Fruit fly (Drosophila melanogaster): ENCODE results near the gene HipHop.

DNA sequence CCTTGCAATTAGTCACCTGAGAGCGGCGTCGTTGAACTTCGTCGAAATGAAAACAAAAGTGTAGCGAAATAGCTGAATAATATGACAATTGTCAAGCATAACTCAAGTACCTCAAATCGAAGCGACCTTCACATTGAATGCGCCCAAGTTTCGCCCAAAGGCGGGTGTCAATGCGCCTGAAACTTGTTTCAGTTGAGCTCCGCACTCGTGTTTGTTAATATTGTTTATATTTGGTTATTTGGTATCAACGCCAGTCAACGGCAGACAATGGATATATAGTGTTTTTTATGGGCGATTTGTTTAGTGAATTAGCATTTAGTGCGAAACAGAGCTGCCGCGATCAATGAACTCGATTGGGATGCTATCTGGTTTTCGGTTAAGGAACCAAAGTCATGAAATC is 40.9 kb downstream of the HipHop start:
- TF ChIP-seq psq (optimal IDR thresholded peaks at IDR 0.05) (no peak), pan (optimal IDR thresholded peaks at IDR 0.05) (no peak), Dll (optimal IDR thresholded peaks at IDR 0.05) (no peak), usp (GFP tag; optimal IDR thresholded peaks at IDR 0.05) (no peak)
